Fruit fly (Drosophila melanogaster): ENCODE data around the gene E5.

E5 gene

dm6 chr3R:13884929-13885328, 10.2 kb upstream of the E5 start (continued):
- TF ChIP-seq CG12391 (tag; optimal IDR thresholded peaks at IDR 0.05) = peak; percentile 36
- TF ChIP-seq ro (GFP tag; IDR thresholded peaks at IDR 0.05) = peak; percentile 59; the same call in 1 of the 2 replicates
- TF ChIP-seq CG7271 (tag; optimal IDR thresholded peaks at IDR 0.05) = no peak
- TF ChIP-seq dmrt99B (tag; optimal IDR thresholded peaks at IDR 0.05) = peak; percentile 18
- 0 out of 2 replicates have a peak, but pooled peaks have one; percentile 28 for TF ChIP-seq CG4404 (GFP tag; IDR thresholded peaks at IDR 0.05)
- TF ChIP-seq CG9727 (GFP tag; optimal IDR thresholded peaks at IDR 0.05) = peak; percentile 27
- TF ChIP-seq Oli (tag; optimal IDR thresholded peaks at IDR 0.05) = peak; percentile 23
- no peak for TF ChIP-seq wdn (GFP tag; IDR thresholded peaks at IDR 0.05)
- TF ChIP-seq tgo (GFP tag; IDR thresholded peaks at IDR 0.05) = 0 out of 3 replicates have a peak, but pooled peaks have one; percentile 19
- TF ChIP-seq CG7839 (tag; optimal IDR thresholded peaks at IDR 0.05) = peak; percentile 29
- peak in 1 of 2 experiments; percentile 32 for TF ChIP-seq dpn (GFP tag; optimal IDR thresholded peaks at IDR 0.05)
- no peak for TF ChIP-seq emc (GFP tag; optimal IDR thresholded peaks at IDR 0.05)
- TF ChIP-seq HLH3B (GFP tag; IDR thresholded peaks at IDR 0.05) = peak; percentile 33; the same call in 1 of the 2 replicates
- peak; percentile 15 for TF ChIP-seq CG17359 (tag; optimal IDR thresholded peaks at IDR 0.05)
- peak; percentile 27 for TF ChIP-seq Chrac-16 (GFP tag; optimal IDR thresholded peaks at IDR 0.05)
- TF ChIP-seq unpg (GFP tag; optimal IDR thresholded peaks at IDR 0.05) = peak; percentile 37
- TF ChIP-seq vvl (GFP tag; IDR thresholded peaks at IDR 0.05) = peak; percentile 58; the same call in 1 of the 2 replicates
- TF ChIP-seq lmd (GFP tag; IDR thresholded peaks at IDR 0.05) = 0 out of 2 replicates have a peak, but pooled peaks have one; percentile 7
- no peak for TF ChIP-seq zen2 (GFP tag; IDR thresholded peaks at IDR 0.05; ENCODE audit: partially characterized antibody)
- no peak for TF ChIP-seq Max (GFP tag; optimal IDR thresholded peaks at IDR 0.05)
- peak; percentile 5 for TF ChIP-seq jing (GFP tag; optimal IDR thresholded peaks at IDR 0.05)
- peak; percentile 12 for TF ChIP-seq NC2β (GFP tag; optimal IDR thresholded peaks at IDR 0.05)
- peak; percentile 4 for TF ChIP-seq CG13424 (tag; optimal IDR thresholded peaks at IDR 0.05)
- TF ChIP-seq gem (tag; optimal IDR thresholded peaks at IDR 0.05) = peak; percentile 57
- peak; percentile 64 for TF ChIP-seq CG18262 (tag; optimal IDR thresholded peaks at IDR 0.05)
- 0 out of 2 replicates have a peak, but pooled peaks have one; percentile 15 for TF ChIP-seq ssp (GFP tag; IDR thresholded peaks at IDR 0.05)
- TF ChIP-seq pnt (GFP tag; optimal IDR thresholded peaks at IDR 0.05) = peak; percentile 19
- TF ChIP-seq pros (GFP tag; optimal IDR thresholded peaks at IDR 0.05) = no peak
- no peak for TF ChIP-seq CG4282 (GFP tag; optimal IDR thresholded peaks at IDR 0.05)
- peak; percentile 34 for TF ChIP-seq az2 (GFP tag; optimal IDR thresholded peaks at IDR 0.05)
- no peak for TF ChIP-seq CG6765 (GFP tag; optimal IDR thresholded peaks at IDR 0.05)
- TF ChIP-seq Sox102F (GFP tag; optimal IDR thresholded peaks at IDR 0.05) = peak; percentile 15
- 0 out of 2 replicates have a peak, but pooled peaks have one; percentile 18 for TF ChIP-seq E2f1 (GFP tag; IDR thresholded peaks at IDR 0.05)
- TF ChIP-seq Rx (GFP tag; IDR thresholded peaks at IDR 0.05) = no peak; the same call in 1 of the 2 replicates
- no peak for TF ChIP-seq CG31365 (tag; optimal IDR thresholded peaks at IDR 0.05)
- no peak for TF ChIP-seq ato (GFP tag; IDR thresholded peaks at IDR 0.05; ENCODE audit: partially characterized antibody)
- peak; percentile 20 for TF ChIP-seq CG6254 (GFP tag; optimal IDR thresholded peaks at IDR 0.05)
- no peak for TF ChIP-seq slou (GFP tag; optimal IDR thresholded peaks at IDR 0.05)
- no peak for TF ChIP-seq Mes4 (GFP tag; optimal IDR thresholded peaks at IDR 0.05)
- peak; percentile 30 for TF ChIP-seq Abd-B (GFP tag; optimal IDR thresholded peaks at IDR 0.05)
- TF ChIP-seq CG13123 (GFP tag; optimal IDR thresholded peaks at IDR 0.05) = no peak
- TF ChIP-seq CG14860 (GFP tag; IDR thresholded peaks at IDR 0.05; ENCODE audit: partially characterized antibody) = no peak
- peak; percentile 54 for TF ChIP-seq nmo (GFP tag; optimal IDR thresholded peaks at IDR 0.05)
- TF ChIP-seq Stat92E (GFP tag; optimal IDR thresholded peaks at IDR 0.05) = peak in 1 of 3 experiments; percentile 0
- peak; percentile 62 for TF ChIP-seq Med (GFP tag)
- no peak for TF ChIP-seq tna (GFP tag; IDR thresholded peaks at IDR 0.05; ENCODE audit: partially characterized antibody)
- TF ChIP-seq CG15514 (GFP tag; optimal IDR thresholded peaks at IDR 0.05) = no peak
- peak; percentile 91 for TF ChIP-seq sens (GFP tag)
- TF ChIP-seq Myb (GFP tag; optimal IDR thresholded peaks at IDR 0.05) = no peak

All from whole organism, embryonic.